Fruit fly (Drosophila melanogaster): ENCODE results near the gene fz.

Gene fz

dm6 chr3L:14320571-14320970 lies 46.4 kb downstream of the fz start:
- TF ChIP-seq ovo (GFP tag; optimal IDR thresholded peaks at IDR 0.05) (no peak), CG1620 (GFP tag; optimal IDR thresholded peaks at IDR 0.05) (no peak), cic (GFP tag; optimal IDR thresholded peaks at IDR 0.05) (no peak), toe (GFP tag; optimal IDR thresholded peaks at IDR 0.05) (no peak), kay (GFP tag; ENCODE audit: borderline replicate concordance) (no peak), Clk (GFP tag; optimal IDR thresholded peaks at IDR 0.05) (no peak), Mnt (GFP tag; optimal IDR thresholded peaks at IDR 0.05) (no peak), bab1 (GFP tag; optimal IDR thresholded peaks at IDR 0.05) (no peak), pad (GFP tag; optimal IDR thresholded peaks at IDR 0.05) (no peak), Hr96 (GFP tag; optimal IDR thresholded peaks at IDR 0.05) (no peak), cnc (optimal IDR thresholded peaks at IDR 0.05) (no peak), CG5204 (GFP tag; optimal IDR thresholded peaks at IDR 0.05) (no peak), CG7101 (tag; optimal IDR thresholded peaks at IDR 0.05) (no peak)

- no peak for TF ChIP-seq CG11617 (GFP tag; optimal IDR thresholded peaks at IDR 0.05)
- TF ChIP-seq toe (GFP tag; optimal IDR thresholded peaks at IDR 0.05) = no peak
- TF ChIP-seq bab1 (GFP tag; optimal IDR thresholded peaks at IDR 0.05) = no peak
These were observed 47.3 kb downstream of the fz start for dm6 chr3L:14321400-14321799.

dm6 chr3L:14321858-14322257 lies 47.7 kb downstream of the fz start:
- TF ChIP-seq CG1620 (GFP tag; optimal IDR thresholded peaks at IDR 0.05) (no peak), CG7101 (tag; optimal IDR thresholded peaks at IDR 0.05) (no peak), Mnt (GFP tag; optimal IDR thresholded peaks at IDR 0.05) (no peak), Hr96 (GFP tag; optimal IDR thresholded peaks at IDR 0.05) (no peak), ovo (GFP tag; optimal IDR thresholded peaks at IDR 0.05) (no peak), CG12768 (GFP tag; optimal IDR thresholded peaks at IDR 0.05) (no peak), CG7045 (GFP tag; optimal IDR thresholded peaks at IDR 0.05) (no peak), tj (GFP tag; optimal IDR thresholded peaks at IDR 0.05) (no peak), kay (GFP tag; ENCODE audit: borderline replicate concordance) (no peak), CG33017 (tag; optimal IDR thresholded peaks at IDR 0.05) (no peak), Clk (GFP tag; optimal IDR thresholded peaks at IDR 0.05) (no peak), bab1 (GFP tag; optimal IDR thresholded peaks at IDR 0.05) (no peak), cic (GFP tag; optimal IDR thresholded peaks at IDR 0.05) (no peak), toe (GFP tag; optimal IDR thresholded peaks at IDR 0.05) (no peak), Crg-1 (GFP tag; optimal IDR thresholded peaks at IDR 0.05) (no peak), CG14711 (tag; optimal IDR thresholded peaks at IDR 0.05) (no peak), pad (GFP tag; optimal IDR thresholded peaks at IDR 0.05) (no peak)

- TF ChIP-seq ovo (GFP tag; optimal IDR thresholded peaks at IDR 0.05) = no peak
- TF ChIP-seq bab1 (GFP tag; optimal IDR thresholded peaks at IDR 0.05) = no peak
- peak; percentile 71 for TF ChIP-seq tj (GFP tag; optimal IDR thresholded peaks at IDR 0.05)
- TF ChIP-seq CG1620 (GFP tag; optimal IDR thresholded peaks at IDR 0.05) = no peak
- TF ChIP-seq CG11617 (GFP tag; optimal IDR thresholded peaks at IDR 0.05) = no peak
- TF ChIP-seq CG12768 (GFP tag; optimal IDR thresholded peaks at IDR 0.05) = no peak
These were observed 48.2 kb downstream of the fz start for dm6 chr3L:14322268-14322784.

dm6 chr3L:14325285-14325684 lies 51.1 kb downstream of the fz start:
- TF ChIP-seq CG12768 (GFP tag; optimal IDR thresholded peaks at IDR 0.05) (no peak), Hr96 (GFP tag; optimal IDR thresholded peaks at IDR 0.05) (no peak), ovo (GFP tag; optimal IDR thresholded peaks at IDR 0.05) (no peak), kay (GFP tag; ENCODE audit: borderline replicate concordance) (no peak), bab1 (GFP tag; optimal IDR thresholded peaks at IDR 0.05) (no peak), CG1620 (GFP tag; optimal IDR thresholded peaks at IDR 0.05) (no peak)

- TF ChIP-seq kay (GFP tag; ENCODE audit: borderline replicate concordance) (peak; percentile 54), CG11617 (GFP tag; optimal IDR thresholded peaks at IDR 0.05) (no peak), ovo (GFP tag; optimal IDR thresholded peaks at IDR 0.05) (no peak), tj (GFP tag; optimal IDR thresholded peaks at IDR 0.05) (no peak)
These were observed 52.1 kb downstream of the fz start for dm6 chr3L:14326267-14326666.

dm6 chr3L:14328437-14328836 lies 54.3 kb downstream of the fz start:
- TF ChIP-seq cic (GFP tag; optimal IDR thresholded peaks at IDR 0.05) = no peak
- TF ChIP-seq CG11617 (GFP tag; optimal IDR thresholded peaks at IDR 0.05) = no peak
- no peak for TF ChIP-seq bab1 (GFP tag; optimal IDR thresholded peaks at IDR 0.05)
- no peak for TF ChIP-seq Crg-1 (GFP tag; optimal IDR thresholded peaks at IDR 0.05)
- no peak for TF ChIP-seq pad (GFP tag; optimal IDR thresholded peaks at IDR 0.05)
- no peak for TF ChIP-seq toe (GFP tag; optimal IDR thresholded peaks at IDR 0.05)
- TF ChIP-seq CG14711 (tag; optimal IDR thresholded peaks at IDR 0.05) = no peak
- TF ChIP-seq CG7045 (GFP tag; optimal IDR thresholded peaks at IDR 0.05) = no peak
- no peak for TF ChIP-seq CG5204 (GFP tag; optimal IDR thresholded peaks at IDR 0.05)
- no peak for TF ChIP-seq CG33017 (tag; optimal IDR thresholded peaks at IDR 0.05)
- TF ChIP-seq cnc (optimal IDR thresholded peaks at IDR 0.05) = no peak
- no peak for TF ChIP-seq kay (GFP tag; ENCODE audit: borderline replicate concordance)
- no peak for TF ChIP-seq Clk (GFP tag; optimal IDR thresholded peaks at IDR 0.05)
- TF ChIP-seq Mnt (GFP tag; optimal IDR thresholded peaks at IDR 0.05) = no peak
- no peak for TF ChIP-seq CG12768 (GFP tag; optimal IDR thresholded peaks at IDR 0.05)
- no peak for TF ChIP-seq ovo (GFP tag; optimal IDR thresholded peaks at IDR 0.05)
- TF ChIP-seq Hr96 (GFP tag; optimal IDR thresholded peaks at IDR 0.05) = no peak
- no peak for TF ChIP-seq tj (GFP tag; optimal IDR thresholded peaks at IDR 0.05)

All from whole organism, adult.